Worm (Caenorhabditis elegans): ENCODE results near the gene ZC302.3.

DNA sequence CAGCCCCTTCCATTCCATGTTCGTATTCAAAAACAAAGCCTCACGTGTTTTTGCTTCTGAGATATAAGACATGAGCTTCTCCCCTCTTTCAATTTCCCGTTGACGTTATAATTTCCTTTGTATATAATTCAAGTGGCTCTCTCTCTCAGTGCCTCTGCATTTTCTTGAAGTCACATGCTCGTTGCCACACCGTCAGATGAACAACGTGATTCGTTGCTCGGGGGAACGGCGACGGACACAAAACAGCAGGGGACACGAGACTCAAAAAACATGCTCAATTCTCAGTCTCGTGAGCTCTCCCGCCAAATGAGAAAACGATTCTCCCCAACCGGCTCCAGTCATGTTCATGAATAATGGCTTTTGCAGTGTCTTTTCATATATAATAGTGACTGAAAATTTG lies 32.9 kb downstream of the ZC302.3 start:
- TF ChIP-seq tbx-2 (tag; optimal IDR thresholded peaks at IDR 0.05) (no peak), elt-3 (tag; optimal IDR thresholded peaks at IDR 0.05) (no peak), nhr-28 (tag; optimal IDR thresholded peaks at IDR 0.05) (no peak), nhr-12 (tag; optimal IDR thresholded peaks at IDR 0.05) (no peak), elt-1 (tag; optimal IDR thresholded peaks at IDR 0.05) (no peak), nhr-77 (tag; optimal IDR thresholded peaks at IDR 0.05) (no peak), fkh-10 (GFP tag; optimal IDR thresholded peaks at IDR 0.05) (no peak), sea-2 (GFP tag; optimal IDR thresholded peaks at IDR 0.05) (no peak), unc-62 (GFP tag; optimal IDR thresholded peaks at IDR 0.05) (no peak), fos-1 (tag; optimal IDR thresholded peaks at IDR 0.05) (no peak), hmg-11 (tag; optimal IDR thresholded peaks at IDR 0.05) (no peak)

All from whole organism, L3 larva.